Worm (Caenorhabditis elegans): Measurements from ENCODE around the gene str-9.

ce11 chrV:15719570-15719969, 39.0 kb upstream of the str-9 start, which contains the start of gene Y6E2A.7:
- TF ChIP-seq zag-1 (tag; optimal IDR thresholded peaks at IDR 0.05) (no peak), ceh-90 (tag; optimal IDR thresholded peaks at IDR 0.05) (no peak), elt-3 (tag; optimal IDR thresholded peaks at IDR 0.05) (no peak), jun-1 (tag; optimal IDR thresholded peaks at IDR 0.05) (no peak), lin-15B (tag; optimal IDR thresholded peaks at IDR 0.05) (no peak), aly-2 (tag; optimal IDR thresholded peaks at IDR 0.05) (no peak), mdl-1 (tag; optimal IDR thresholded peaks at IDR 0.05) (no peak), elt-2 (tag; optimal IDR thresholded peaks at IDR 0.05) (no peak), nhr-77 (tag; optimal IDR thresholded peaks at IDR 0.05) (no peak), lin-39 (tag; optimal IDR thresholded peaks at IDR 0.05) (no peak), lin-13 (GFP tag; optimal IDR thresholded peaks at IDR 0.05) (no peak), unc-130 (tag; optimal IDR thresholded peaks at IDR 0.05) (no peak), unc-62 (GFP tag; optimal IDR thresholded peaks at IDR 0.05) (no peak), nhr-237 (tag; optimal IDR thresholded peaks at IDR 0.05) (no peak)

Data from whole organism, L1 larva.